Fruit fly (Drosophila melanogaster): ENCODE data around the gene CG34376.

- peak; percentile 61 for TF ChIP-seq Hr96 (GFP tag; optimal IDR thresholded peaks at IDR 0.05)
- TF ChIP-seq tj (GFP tag; optimal IDR thresholded peaks at IDR 0.05) = no peak
- no peak for TF ChIP-seq toe (GFP tag; optimal IDR thresholded peaks at IDR 0.05)
- TF ChIP-seq ovo (GFP tag; optimal IDR thresholded peaks at IDR 0.05) = no peak
- no peak for TF ChIP-seq CG7045 (GFP tag; optimal IDR thresholded peaks at IDR 0.05)
- peak; percentile 27 for TF ChIP-seq Crg-1 (GFP tag; optimal IDR thresholded peaks at IDR 0.05)
- TF ChIP-seq CG5204 (GFP tag; optimal IDR thresholded peaks at IDR 0.05) = peak; percentile 8
- peak; percentile 21 for TF ChIP-seq CG11617 (GFP tag; optimal IDR thresholded peaks at IDR 0.05)
- no peak for TF ChIP-seq CG33017 (tag; optimal IDR thresholded peaks at IDR 0.05)
- TF ChIP-seq Mnt (GFP tag; optimal IDR thresholded peaks at IDR 0.05) = peak; percentile 79
Measured at dm6 chr3R:22447874-22448254, at the start of gene CG34376.
